Fruit fly (Drosophila melanogaster) whole organism, embryonic: ENCODE measurements around the gene CG1273.
A peak's percentile ranks its signal among the peaks of the same experiment; 100 is the strongest.

Source experiments
- Bdp1 ChIP-seq: fragments of 200-800 bp; sonication (Bioruptor generic); optimal IDR thresholded peaks from 3 replicates; lab custom pipeline; 2016; ENCODE audit warnings: missing biosample characterization, missing genetic modification characterization
- CG10147 ChIP-seq: fragments of 200-800 bp; sonication (Bioruptor generic); optimal IDR thresholded peaks from 2 replicates; lab custom pipeline; 2019; ENCODE audit warnings: missing biosample characterization, mild to moderate bottlenecking, missing genetic modification characterization, moderate library complexity
- CG10654 ChIP-seq: fragments of 200-800 bp; sonication (Bioruptor generic); optimal IDR thresholded peaks from 2 replicates; lab custom pipeline; 2016; ENCODE audit warnings: missing biosample characterization, missing genetic modification characterization
- CG10959 ChIP-seq: fragments of 200-800 bp; sonication (Bioruptor generic); IDR thresholded peaks from 2 replicates; pipeline ENCODE4 v1.3.6; 2022; ENCODE audit warnings: missing biosample characterization, missing genetic modification characterization
- CG12071 ChIP-seq: fragments of 200-800 bp; sonication (Bioruptor generic); optimal IDR thresholded peaks from 3 replicates; lab custom pipeline; 2018; ENCODE audit warnings: missing biosample characterization, mild to moderate bottlenecking, missing genetic modification characterization
- CG12659 ChIP-seq: fragments of 200-800 bp; sonication (Bioruptor generic); optimal IDR thresholded peaks from 3 replicates; lab custom pipeline; 2017; ENCODE audit warnings: mild to moderate bottlenecking, missing biosample characterization, missing genetic modification reagents, missing genetic modification characterization
- CG13287 ChIP-seq: fragments of 200-800 bp; sonication (Bioruptor generic); IDR thresholded peaks from 2 replicates; pipeline ENCODE4 v1.3.6; 2022; ENCODE audit warnings: missing biosample characterization, missing genetic modification characterization; ENCODE audit not compliant: partially characterized antibody
- CG13296 ChIP-seq: fragments of 200-800 bp; sonication (Bioruptor generic); optimal IDR thresholded peaks from 3 replicates; lab custom pipeline; 2018; ENCODE audit warnings: missing biosample characterization, mild to moderate bottlenecking, missing genetic modification characterization
- CG15073 ChIP-seq: fragments of 200-800 bp; sonication (Bioruptor generic); optimal IDR thresholded peaks from 2 replicates; lab custom pipeline; 2016; ENCODE audit warnings: missing biosample characterization, missing genetic modification characterization
- CG15269 ChIP-seq: fragments of 200-800 bp; sonication (Bioruptor generic); optimal IDR thresholded peaks from 2 replicates; lab custom pipeline; 2018; ENCODE audit warnings: missing biosample characterization, mild to moderate bottlenecking, missing genetic modification characterization, moderate library complexity
- CG15514 ChIP-seq: fragments of 200-800 bp; sonication (Bioruptor generic); optimal IDR thresholded peaks from 3 replicates; lab custom pipeline; 2017; ENCODE audit warnings: missing biosample characterization, missing genetic modification characterization, mild to moderate bottlenecking, moderate library complexity, missing genetic modification reagents
- CG18619 ChIP-seq: fragments of 200-800 bp; sonication (Bioruptor generic); optimal IDR thresholded peaks from 3 replicates; lab custom pipeline; 2017; ENCODE audit warnings: missing biosample characterization, mild to moderate bottlenecking, missing genetic modification characterization
- CG2120 ChIP-seq: fragments of 200-800 bp; sonication (Bioruptor generic); optimal IDR thresholded peaks from 3 replicates; lab custom pipeline; 2016; ENCODE audit warnings: missing biosample characterization, missing genetic modification characterization
- CG2199 ChIP-seq: fragments of 200-800 bp; sonication (Bioruptor generic); IDR thresholded peaks from 3 replicates; pipeline ENCODE4 v1.3.6; 2022; ENCODE audit warnings: missing biosample characterization, missing genetic modification characterization
- CG2678 ChIP-seq: fragments of 200-800 bp; sonication (Bioruptor generic); optimal IDR thresholded peaks from 3 replicates; lab custom pipeline; 2019; ENCODE audit warnings: missing biosample characterization, mild to moderate bottlenecking, missing genetic modification characterization, moderate library complexity
- CG3281 ChIP-seq: fragments of 200-800 bp; sonication (Bioruptor generic); optimal IDR thresholded peaks from 3 replicates; lab custom pipeline; 2017; ENCODE audit warnings: missing biosample characterization, mild to moderate bottlenecking, missing genetic modification characterization
- CG33557 ChIP-seq: fragments of 200-800 bp; sonication (Bioruptor generic); optimal IDR thresholded peaks from 2 replicates; lab custom pipeline; 2019; ENCODE audit warnings: missing biosample characterization, mild to moderate bottlenecking, missing genetic modification characterization, moderate library complexity
- CG3995 ChIP-seq: fragments of 200-800 bp; sonication (Bioruptor generic); optimal IDR thresholded peaks from 3 replicates; lab custom pipeline; 2016; ENCODE audit warnings: missing biosample characterization, missing genetic modification characterization
- CG7372 ChIP-seq: fragments of 200-800 bp; sonication (Bioruptor generic); IDR thresholded peaks from 2 replicates; pipeline ENCODE4 v1.3.6; 2022; ENCODE audit warnings: missing biosample characterization, missing genetic modification characterization
- CG7745 ChIP-seq: fragments of 200-800 bp; sonication (Bioruptor generic); optimal IDR thresholded peaks from 2 replicates; lab custom pipeline; 2018; ENCODE audit warnings: missing biosample characterization, mild to moderate bottlenecking, missing genetic modification characterization, moderate library complexity
- CG8089 ChIP-seq: fragments of 200-800 bp; sonication (Bioruptor generic); optimal IDR thresholded peaks from 3 replicates; lab custom pipeline; 2016; ENCODE audit warnings: missing biosample characterization, missing genetic modification characterization
- CG8765 ChIP-seq: fragments of 200-800 bp; sonication (Bioruptor generic); IDR thresholded peaks from 2 replicates; pipeline ENCODE4 v1.3.6; 2022; ENCODE audit warnings: missing biosample characterization, missing genetic modification characterization
- CG8944 ChIP-seq: fragments of 200-800 bp; sonication (Bioruptor generic); optimal IDR thresholded peaks from 3 replicates; lab custom pipeline; 2016; ENCODE audit warnings: missing biosample characterization, missing genetic modification characterization
- CG9727 ChIP-seq: fragments of 200-800 bp; sonication (Bioruptor generic); optimal IDR thresholded peaks from 3 replicates; lab custom pipeline; 2017; ENCODE audit warnings: missing biosample characterization, mild to moderate bottlenecking, missing genetic modification characterization
- CTCF ChIP-seq: fragments of 200-800 bp; sonication (Bioruptor generic); optimal IDR thresholded peaks from 2 replicates; lab custom pipeline; 2017; ENCODE audit warnings: missing biosample characterization, mild to moderate bottlenecking, missing genetic modification characterization, moderate library complexity
- D19B ChIP-seq: fragments of 200-800 bp; sonication (Bioruptor generic); optimal IDR thresholded peaks from 2 replicates; lab custom pipeline; 2017; ENCODE audit warnings: missing biosample characterization, mild to moderate bottlenecking, missing genetic modification characterization
- GATAe ChIP-seq: fragments of 200-800 bp; sonication (Bioruptor generic); conservative IDR thresholded peaks from 2 replicates; pipeline ENCODE4 v1.3.6; 2022; ENCODE audit warnings: missing biosample characterization, missing genetic modification characterization
- MESR4 ChIP-seq: fragments of 200-800 bp; sonication (Bioruptor generic); optimal IDR thresholded peaks from 2 replicates; lab custom pipeline; 2018; ENCODE audit warnings: missing biosample characterization, mild to moderate bottlenecking, missing genetic modification characterization, moderate library complexity
- Max ChIP-seq: fragments of 200-800 bp; sonication (Bioruptor generic); optimal IDR thresholded peaks from 2 replicates; lab custom pipeline; 2016; ENCODE audit warnings: missing biosample characterization, mild to moderate bottlenecking, missing genetic modification characterization
- Neu2 ChIP-seq: fragments of 200-800 bp; sonication (Bioruptor generic); optimal IDR thresholded peaks from 3 replicates; lab custom pipeline; 2016; ENCODE audit warnings: missing biosample characterization, missing genetic modification characterization, borderline replicate concordance
- Optix ChIP-seq: fragments of 200-800 bp; sonication (Bioruptor generic); IDR thresholded peaks from 3 replicates; pipeline ENCODE4 v1.3.6; 2022; ENCODE audit warnings: missing biosample characterization, missing genetic modification characterization
- PHDP ChIP-seq: fragments of 200-800 bp; sonication (Bioruptor generic); optimal IDR thresholded peaks from 3 replicates; lab custom pipeline; 2018; ENCODE audit warnings: missing biosample characterization, mild to moderate bottlenecking, missing genetic modification characterization, moderate library complexity
- Pdp1 ChIP-seq, 2 experiments: fragments of 200-800 bp; sonication (Bioruptor generic); optimal IDR thresholded peaks; 3 replicates each; lab custom pipeline; 2016; ENCODE audit warnings: missing biosample characterization in 2 of 2, missing genetic modification characterization in 2 of 2, mild to moderate bottlenecking in 1 of 2, moderate library complexity in 1 of 2
- Side ChIP-seq: fragments of 200-800 bp; sonication (Bioruptor generic); optimal IDR thresholded peaks from 2 replicates; lab custom pipeline; 2016; ENCODE audit warnings: missing biosample characterization, missing genetic modification characterization
- Vsx1 ChIP-seq: fragments of 200-800 bp; sonication (Bioruptor generic); optimal IDR thresholded peaks from 2 replicates; lab custom pipeline; 2017; ENCODE audit warnings: missing biosample characterization, mild to moderate bottlenecking, missing genetic modification characterization, missing genetic modification reagents
- btn ChIP-seq: fragments of 200-800 bp; sonication (Bioruptor generic); optimal IDR thresholded peaks from 2 replicates; lab custom pipeline; 2016; ENCODE audit warnings: missing biosample characterization, missing genetic modification characterization
- cg ChIP-seq: fragments of 200-800 bp; sonication (Bioruptor generic); optimal IDR thresholded peaks from 3 replicates; lab custom pipeline; 2019; ENCODE audit warnings: missing biosample characterization, mild to moderate bottlenecking, missing genetic modification characterization, moderate library complexity
- chn ChIP-seq: fragments of 200-800 bp; sonication (Bioruptor generic); optimal IDR thresholded peaks from 2 replicates; lab custom pipeline; 2016; ENCODE audit warnings: missing biosample characterization, missing genetic modification characterization
- fu2 ChIP-seq: fragments of 200-800 bp; sonication (Bioruptor generic); optimal IDR thresholded peaks from 2 replicates; lab custom pipeline; 2016; ENCODE audit warnings: missing biosample characterization, missing genetic modification characterization
- gsb-n ChIP-seq: fragments of 200-800 bp; sonication (Bioruptor generic); optimal IDR thresholded peaks from 3 replicates; lab custom pipeline; 2018; ENCODE audit warnings: missing biosample characterization, mild to moderate bottlenecking, missing genetic modification characterization
- jing ChIP-seq: fragments of 200-800 bp; sonication (Bioruptor generic); optimal IDR thresholded peaks from 2 replicates; lab custom pipeline; 2018; ENCODE audit warnings: missing biosample characterization, mild to moderate bottlenecking, missing genetic modification characterization
- ken ChIP-seq: fragments of 200-800 bp; sonication (Bioruptor generic); IDR thresholded peaks from 3 replicates; pipeline ENCODE4 v1.3.6; 2022; ENCODE audit warnings: missing biosample characterization, missing genetic modification characterization
- mam ChIP-seq: fragments of 200-800 bp; sonication (Bioruptor generic); optimal IDR thresholded peaks from 3 replicates; lab custom pipeline; 2016; ENCODE audit warnings: missing biosample characterization, missing genetic modification characterization
- mirr ChIP-seq: fragments of 200-800 bp; sonication (Bioruptor generic); optimal IDR thresholded peaks from 3 replicates; lab custom pipeline; 2018; ENCODE audit warnings: missing biosample characterization, mild to moderate bottlenecking, missing genetic modification characterization
- pan ChIP-seq, 4 experiments: fragments of >200 bp in 3 of 4; fragments of 200-800 bp in 1 of 4; sonication (Bioruptor generic) in 1 of 4; optimal IDR thresholded peaks in 3 of 4; IDR thresholded peaks in 1 of 4; 2 replicates each; pipeline versions ENCODE4 v1.3.6 to Lab custom; 2017 to 2022; ENCODE audit warnings: missing biosample characterization in 2 of 4, missing genetic modification characterization in 2 of 4, mixed read lengths in 1 of 4
- pfk ChIP-seq: fragments of 200-800 bp; sonication (Bioruptor generic); optimal IDR thresholded peaks from 2 replicates; lab custom pipeline; 2018; ENCODE audit warnings: missing biosample characterization, mild to moderate bottlenecking, missing genetic modification characterization, moderate library complexity
- psq ChIP-seq: fragments of 200-800 bp; sonication (Bioruptor generic); optimal IDR thresholded peaks from 2 replicates; lab custom pipeline; 2017; ENCODE audit warnings: missing biosample characterization, missing genetic modification characterization
- seq ChIP-seq: fragments of 200-800 bp; sonication (Bioruptor generic); IDR thresholded peaks from 2 replicates; pipeline ENCODE4 v1.3.6; 2022; ENCODE audit warnings: missing biosample characterization, missing genetic modification characterization
- sim ChIP-seq: fragments of 200-800 bp; sonication (Bioruptor generic); IDR thresholded peaks from 2 replicates; pipeline ENCODE4 v1.3.6; 2022; ENCODE audit warnings: missing biosample characterization, missing genetic modification characterization
- zfh2 ChIP-seq: fragments of 200-800 bp; sonication (Bioruptor generic); optimal IDR thresholded peaks from 2 replicates; lab custom pipeline; 2016; ENCODE audit warnings: missing biosample characterization, missing genetic modification characterization

CG1273 gene

dm6 chr3L:4232724-4233367 is 30.7 kb upstream of the CG1273 start (continued):
- TF ChIP-seq CG10147 (GFP tag; lab: Kevin White, UChicago) (no peak), CG3995 (no peak), CG15073 (GFP tag; lab: Kevin White, UChicago) (no peak), gsb-n (tag; lab: Kevin White, UChicago) (peak; percentile 7), CG13287 (no peak), chn (GFP tag; lab: Kevin White, UChicago) (no peak), D19B (GFP tag; lab: Kevin White, UChicago) (peak; percentile 12), pfk (no peak), PHDP (tag; lab: Kevin White, UChicago) (peak; percentile 22), fu2 (GFP tag; lab: Kevin White, UChicago) (no peak), CG18619 (peak; percentile 10), CG10654 (GFP tag; lab: Kevin White, UChicago) (no peak), CG2678 (peak; percentile 48), btn (GFP tag; lab: Kevin White, UChicago) (no peak), Pdp1 (GFP tag; optimal IDR thresholded peaks at IDR 0.05; lab: Kevin White, UChicago) (no peak), CG9727 (peak; percentile 33), CG8765 (GFP tag; lab: Robert Waterston, UW) (no peak), CG3281 (GFP tag; lab: Kevin White, UChicago) (peak; percentile 48), cg (GFP tag; lab: Kevin White, UChicago) (no peak), Max (GFP tag; lab: Kevin White, UChicago) (no peak), CG15514 (GFP tag; lab: Kevin White, UChicago) (no peak), Vsx1 (GFP tag; lab: Kevin White, UChicago) (no peak), CG13296 (GFP tag; lab: Kevin White, UChicago) (no peak), CTCF (GFP tag; lab: Kevin White, UChicago) (no peak), CG15269 (tag; lab: Kevin White, UChicago) (peak; percentile 9), sim (GFP tag; lab: Robert Waterston, UW) (no peak), CG8944 (GFP tag; lab: Kevin White, UChicago) (no peak), CG33557 (GFP tag; lab: Kevin White, UChicago) (no peak), CG12071 (GFP tag; lab: Kevin White, UChicago) (peak; percentile 6), MESR4 (GFP tag; lab: Kevin White, UChicago) (no peak), Optix (GFP tag; lab: Robert Waterston, UW) (no peak), mirr (no peak), pan (optimal IDR thresholded peaks at IDR 0.05; lab: Kevin White, UChicago) (no peak), pan (GFP tag; optimal IDR thresholded peaks at IDR 0.05 in 1 of 2, IDR thresholded peaks at IDR 0.05 in 1 of 2) (no peak), CG8089 (GFP tag; lab: Kevin White, UChicago) (no peak), Neu2 (GFP tag; lab: Kevin White, UChicago) (no peak), CG2120 (GFP tag; lab: Kevin White, UChicago) (peak; percentile 41), seq (GFP tag; lab: Robert Waterston, UW) (no peak), CG12659 (GFP tag; lab: Kevin White, UChicago) (no peak), CG10959 (GFP tag; lab: Robert Waterston, UW) (no peak), CG7745 (no peak), ken (GFP tag; lab: Robert Waterston, UW) (no peak), Side (GFP tag; lab: Kevin White, UChicago) (no peak), CG7372 (GFP tag; lab: Robert Waterston, UW) (no peak), psq (no peak), GATAe (GFP tag; lab: Robert Waterston, UW) (no peak), jing (no peak), zfh2 (GFP tag; lab: Kevin White, UChicago) (no peak), CG2199 (GFP tag; lab: Robert Waterston, UW) (no peak), mam (GFP tag; lab: Kevin White, UChicago) (no peak), Bdp1 (GFP tag; lab: Kevin White, UChicago) (no peak)
